Fruit fly (Drosophila melanogaster) whole organism, embryonic: ENCODE data around the gene Sodh1.

Source experiments
- ATbp ChIP-seq: fragments of 200-800 bp; sonication (Bioruptor generic); optimal IDR thresholded peaks from 2 replicates; lab custom pipeline; 2017; ENCODE audit warnings: missing biosample characterization, mild to moderate bottlenecking, missing genetic modification characterization, missing genetic modification reagents
- Asciz ChIP-seq: fragments of 200-800 bp; sonication (Bioruptor generic); optimal IDR thresholded peaks from 2 replicates; lab custom pipeline; 2017; ENCODE audit warnings: missing biosample characterization, mild to moderate bottlenecking, missing genetic modification characterization, missing genetic modification reagents
- CG10209 ChIP-seq: fragments of 200-800 bp; sonication (Bioruptor generic); optimal IDR thresholded peaks from 3 replicates; lab custom pipeline; 2017; ENCODE audit warnings: missing biosample characterization, mild to moderate bottlenecking, missing genetic modification characterization, missing genetic modification reagents
- CG10366 ChIP-seq: fragments of 200-800 bp; sonication (Bioruptor generic); IDR thresholded peaks from 2 replicates; pipeline ENCODE4 v1.3.6; 2022; ENCODE audit warnings: missing biosample characterization, missing genetic modification characterization
- CG11723 ChIP-seq: fragments of 200-800 bp; sonication (Bioruptor generic); optimal IDR thresholded peaks from 2 replicates; lab custom pipeline; 2017; ENCODE audit warnings: missing biosample characterization, mild to moderate bottlenecking, missing genetic modification characterization
- CG12299 ChIP-seq: fragments of 200-800 bp; sonication (Bioruptor generic); optimal IDR thresholded peaks from 2 replicates; lab custom pipeline; 2018; ENCODE audit warnings: missing biosample characterization, mild to moderate bottlenecking, missing genetic modification characterization
- CG15601 ChIP-seq: fragments of 200-800 bp; sonication (Bioruptor generic); optimal IDR thresholded peaks from 3 replicates; lab custom pipeline; 2019; ENCODE audit warnings: missing biosample characterization, mild to moderate bottlenecking, missing genetic modification characterization, moderate library complexity
- CG15696 ChIP-seq: fragments of 200-800 bp; sonication (Bioruptor generic); optimal IDR thresholded peaks from 2 replicates; lab custom pipeline; 2019; ENCODE audit warnings: missing biosample characterization, mild to moderate bottlenecking, missing genetic modification characterization, moderate library complexity
- CG16779 ChIP-seq: fragments of 200-800 bp; sonication (Bioruptor generic); IDR thresholded peaks from 2 replicates; pipeline ENCODE4 v1.3.6; 2022; ENCODE audit warnings: missing biosample characterization, missing genetic modification characterization
- CG16813 ChIP-seq: fragments of 200-800 bp; sonication (Bioruptor generic); IDR thresholded peaks from 3 replicates; pipeline ENCODE4 v1.3.6; 2022; ENCODE audit warnings: missing biosample characterization, missing genetic modification characterization; ENCODE audit not compliant: partially characterized antibody
- CG3407 ChIP-seq: fragments of 200-800 bp; sonication (Bioruptor generic); optimal IDR thresholded peaks from 2 replicates; lab custom pipeline; 2018; ENCODE audit warnings: missing biosample characterization, mild to moderate bottlenecking, missing genetic modification characterization
- CG34376 ChIP-seq: fragments of 200-800 bp; sonication (Bioruptor generic); optimal IDR thresholded peaks from 2 replicates; lab custom pipeline; 2018; ENCODE audit warnings: missing biosample characterization, mild to moderate bottlenecking, missing genetic modification characterization
- CG6654 ChIP-seq: fragments of 200-800 bp; sonication (Bioruptor generic); optimal IDR thresholded peaks from 2 replicates; lab custom pipeline; 2017; ENCODE audit warnings: missing biosample characterization, mild to moderate bottlenecking, missing genetic modification characterization
- CG6791 ChIP-seq: fragments of 200-800 bp; sonication (Bioruptor generic); IDR thresholded peaks from 3 replicates; pipeline ENCODE4 v1.3.6; 2022; ENCODE audit warnings: missing biosample characterization, missing genetic modification characterization; ENCODE audit not compliant: partially characterized antibody
- CG9727 ChIP-seq: fragments of 200-800 bp; sonication (Bioruptor generic); optimal IDR thresholded peaks from 3 replicates; lab custom pipeline; 2017; ENCODE audit warnings: missing biosample characterization, mild to moderate bottlenecking, missing genetic modification characterization
- CG9817 ChIP-seq: fragments of 200-800 bp; sonication (Bioruptor generic); optimal IDR thresholded peaks from 2 replicates; lab custom pipeline; 2018; ENCODE audit warnings: missing biosample characterization, mild to moderate bottlenecking, missing genetic modification characterization, moderate library complexity
- CTCF ChIP-seq: fragments of 200-800 bp; sonication (Bioruptor generic); optimal IDR thresholded peaks from 2 replicates; lab custom pipeline; 2017; ENCODE audit warnings: missing biosample characterization, mild to moderate bottlenecking, missing genetic modification characterization, moderate library complexity
- Camta ChIP-seq: fragments of 200-800 bp; sonication (Bioruptor generic); optimal IDR thresholded peaks from 2 replicates; lab custom pipeline; 2016; ENCODE audit warnings: missing biosample characterization, missing genetic modification characterization
- Dad ChIP-seq: fragments of 200-800 bp; sonication (Bioruptor generic); optimal IDR thresholded peaks from 3 replicates; lab custom pipeline; 2016; ENCODE audit warnings: missing biosample characterization, missing genetic modification characterization
- Elba2 ChIP-seq: fragments of 200-800 bp; sonication (Bioruptor generic); optimal IDR thresholded peaks from 3 replicates; lab custom pipeline; 2016; ENCODE audit warnings: missing biosample characterization, missing genetic modification characterization
- Ets65A ChIP-seq: fragments of 200-800 bp; sonication (Bioruptor generic); peaks from one replicate; lab custom pipeline; 2016; ENCODE audit warnings: missing biosample characterization, missing genetic modification characterization
- HmgZ ChIP-seq: fragments of 200-800 bp; sonication (Bioruptor generic); optimal IDR thresholded peaks from 2 replicates; lab custom pipeline; 2018; ENCODE audit warnings: missing biosample characterization, mild to moderate bottlenecking, missing genetic modification characterization
- MTF-1 ChIP-seq: fragments of 200-800 bp; sonication (Bioruptor generic); optimal IDR thresholded peaks from 2 replicates; lab custom pipeline; 2018; ENCODE audit warnings: missing biosample characterization, mild to moderate bottlenecking, missing genetic modification characterization, borderline replicate concordance
- Max ChIP-seq: fragments of 200-800 bp; sonication (Bioruptor generic); optimal IDR thresholded peaks from 2 replicates; lab custom pipeline; 2016; ENCODE audit warnings: missing biosample characterization, mild to moderate bottlenecking, missing genetic modification characterization
- Mes4 ChIP-seq: fragments of 200-800 bp; sonication (Bioruptor generic); optimal IDR thresholded peaks from 2 replicates; lab custom pipeline; 2016; ENCODE audit warnings: missing biosample characterization, missing genetic modification characterization
- NC2α ChIP-seq: fragments of 200-800 bp; sonication (Bioruptor generic); optimal IDR thresholded peaks from 2 replicates; lab custom pipeline; 2016; ENCODE audit warnings: missing biosample characterization, missing genetic modification characterization
- PHDP ChIP-seq: fragments of 200-800 bp; sonication (Bioruptor generic); optimal IDR thresholded peaks from 3 replicates; lab custom pipeline; 2018; ENCODE audit warnings: missing biosample characterization, mild to moderate bottlenecking, missing genetic modification characterization, moderate library complexity
- Sry-β ChIP-seq: fragments of 200-800 bp; sonication (Bioruptor generic); optimal IDR thresholded peaks from 2 replicates; lab custom pipeline; 2018; ENCODE audit warnings: missing biosample characterization, mild to moderate bottlenecking, missing genetic modification characterization, moderate library complexity
- btn ChIP-seq: fragments of 200-800 bp; sonication (Bioruptor generic); optimal IDR thresholded peaks from 2 replicates; lab custom pipeline; 2016; ENCODE audit warnings: missing biosample characterization, missing genetic modification characterization
- croc ChIP-seq: fragments of 200-800 bp; sonication (Bioruptor generic); conservative IDR thresholded peaks from 3 replicates; pipeline ENCODE4 v1.3.6; 2022; ENCODE audit warnings: missing biosample characterization, missing genetic modification characterization
- da ChIP-seq: fragments of 200-800 bp; sonication (Bioruptor generic); optimal IDR thresholded peaks from 2 replicates; lab custom pipeline; 2016; ENCODE audit warnings: missing biosample characterization, missing genetic modification characterization
- eve ChIP-seq, 2 experiments: fragments of >200 bp; optimal IDR thresholded peaks; 2 replicates each; lab custom pipeline; 2017; ENCODE audit warnings: missing biosample characterization in 2 of 2, missing genetic modification characterization in 2 of 2
- ewg ChIP-seq: fragments of 200-800 bp; sonication (Bioruptor generic); optimal IDR thresholded peaks from 3 replicates; lab custom pipeline; 2017; ENCODE audit warnings: mild to moderate bottlenecking, missing biosample characterization, missing genetic modification reagents, missing genetic modification characterization
- fd3F ChIP-seq: fragments of 200-800 bp; sonication (Bioruptor generic); optimal IDR thresholded peaks from 2 replicates; lab custom pipeline; 2018; ENCODE audit warnings: missing biosample characterization, mild to moderate bottlenecking, missing genetic modification characterization, moderate library complexity
- gcm2 ChIP-seq: fragments of 200-800 bp; sonication (Bioruptor generic); optimal IDR thresholded peaks from 2 replicates; lab custom pipeline; 2016; ENCODE audit warnings: missing biosample characterization, missing genetic modification characterization
- ind ChIP-seq: fragments of 200-800 bp; sonication (Bioruptor generic); optimal IDR thresholded peaks from 3 replicates; lab custom pipeline; 2016; ENCODE audit warnings: missing biosample characterization, missing genetic modification characterization
- nau ChIP-seq: fragments of 200-800 bp; sonication (Bioruptor generic); optimal IDR thresholded peaks from 3 replicates; lab custom pipeline; 2017; ENCODE audit warnings: missing biosample characterization, mild to moderate bottlenecking, missing genetic modification characterization, missing genetic modification reagents
- onecut ChIP-seq: fragments of 200-800 bp; sonication (Bioruptor generic); IDR thresholded peaks from 2 replicates; pipeline ENCODE4 v1.3.6; 2022; ENCODE audit warnings: missing biosample characterization, missing genetic modification characterization
- repo ChIP-seq: fragments of 200-800 bp; sonication (Bioruptor generic); optimal IDR thresholded peaks from 2 replicates; lab custom pipeline; 2016; ENCODE audit warnings: missing biosample characterization, missing genetic modification characterization
- rib ChIP-seq: fragments of 200-800 bp; sonication (Bioruptor generic); IDR thresholded peaks from 2 replicates; pipeline ENCODE4 v1.3.6; 2022; ENCODE audit warnings: missing biosample characterization, missing genetic modification characterization
- salm ChIP-seq: fragments of 200-800 bp; sonication (Bioruptor generic); optimal IDR thresholded peaks from 2 replicates; lab custom pipeline; 2018; ENCODE audit warnings: missing biosample characterization, mild to moderate bottlenecking, missing genetic modification characterization
- schlank ChIP-seq: fragments of 200-800 bp; sonication (Bioruptor generic); optimal IDR thresholded peaks from 2 replicates; lab custom pipeline; 2018; ENCODE audit warnings: missing biosample characterization, mild to moderate bottlenecking, missing genetic modification characterization
- scrt ChIP-seq: fragments of 200-800 bp; sonication (Bioruptor generic); optimal IDR thresholded peaks from 2 replicates; lab custom pipeline; 2018; ENCODE audit warnings: missing biosample characterization, mild to moderate bottlenecking, missing genetic modification characterization, moderate library complexity
- sens ChIP-seq: fragments of 200-800 bp; sonication (Bioruptor generic); peaks from one replicate; lab custom pipeline; 2016; ENCODE audit warnings: missing biosample characterization, missing genetic modification characterization
- sima ChIP-seq: fragments of 200-800 bp; sonication (Bioruptor generic); optimal IDR thresholded peaks from 2 replicates; lab custom pipeline; 2016; ENCODE audit warnings: missing biosample characterization, missing genetic modification characterization
- ssp ChIP-seq: fragments of 200-800 bp; sonication (Bioruptor generic); IDR thresholded peaks from 2 replicates; pipeline ENCODE4 v1.3.6; 2022; ENCODE audit warnings: missing biosample characterization, missing genetic modification characterization
- tap ChIP-seq: fragments of 200-800 bp; optimal IDR thresholded peaks from 3 replicates; lab custom pipeline; 2019; ENCODE audit warnings: missing biosample characterization, mild to moderate bottlenecking, missing genetic modification characterization, moderate library complexity
- tio ChIP-seq: fragments of 200-800 bp; sonication (Bioruptor generic); optimal IDR thresholded peaks from 2 replicates; lab custom pipeline; 2017; ENCODE audit warnings: missing biosample characterization, missing genetic modification characterization, inconsistent platforms
- twi ChIP-seq: fragments of 200-800 bp; optimal IDR thresholded peaks from 2 replicates; lab custom pipeline; 2019; ENCODE audit warnings: missing biosample characterization, mild to moderate bottlenecking, missing genetic modification characterization, moderate library complexity

Sodh1 gene

DNA sequence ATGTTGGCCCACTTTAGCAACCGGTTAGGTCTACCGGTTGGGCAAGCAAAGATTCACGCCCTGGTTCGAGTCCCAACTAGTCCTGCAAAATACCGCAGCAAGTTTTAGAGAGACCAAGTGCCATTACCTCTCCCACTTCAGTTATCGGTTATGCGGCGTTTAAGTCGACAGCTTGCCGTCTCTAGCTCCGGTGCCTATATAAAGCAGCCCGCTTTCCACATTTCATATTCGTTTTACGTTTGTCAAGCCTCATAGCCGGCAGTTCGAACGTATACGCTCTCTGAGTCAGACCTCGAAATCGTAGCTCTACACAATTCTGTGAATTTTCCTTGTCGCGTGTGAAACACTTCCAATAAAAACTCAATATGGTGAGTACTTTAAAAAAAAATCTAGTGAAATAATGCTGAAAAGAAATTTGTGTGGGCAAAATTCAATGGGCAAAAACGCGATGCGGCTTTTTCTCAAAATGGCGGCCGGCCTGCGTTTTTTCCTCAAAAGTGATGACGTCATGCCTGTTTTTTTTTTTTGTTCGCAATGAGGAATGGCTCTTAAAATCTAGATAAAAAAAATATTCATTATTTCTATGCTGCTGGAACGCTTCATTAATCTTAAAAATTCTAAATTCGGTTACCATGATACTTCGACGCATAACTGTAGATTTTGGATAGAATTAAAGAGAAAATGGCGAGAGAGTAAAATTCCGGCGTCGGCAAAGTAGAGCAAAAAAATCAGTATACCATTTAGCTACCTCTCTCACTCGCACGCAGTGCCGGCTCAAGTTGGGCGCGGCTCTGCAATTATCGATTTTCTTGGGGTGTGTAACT, 34.5 kb downstream of the Sodh1 start, which contains the start of gene alphaTub84B (continued):
- TF ChIP-seq schlank (tag; lab: Kevin White, UChicago), result peak; percentile 22
- peak; percentile 36; the same call in 1 of the 3 replicates for TF ChIP-seq CG16813 (GFP tag; lab: Robert Waterston, UW)
- TF ChIP-seq CG10366 (GFP tag; lab: Robert Waterston, UW), result no peak
- peak; percentile 58 for TF ChIP-seq PHDP
- peak; percentile 71 for TF ChIP-seq repo (GFP tag; lab: Kevin White, UChicago)
- TF ChIP-seq Camta, result peak; percentile 69
- TF ChIP-seq CTCF, result peak; percentile 43
- TF ChIP-seq Max (GFP tag; lab: Kevin White, UChicago), result peak; percentile 45
- TF ChIP-seq ind (GFP tag; lab: Kevin White, UChicago), result peak; percentile 18
- TF ChIP-seq NC2α, result peak; percentile 87
- TF ChIP-seq CG9727 (GFP tag; lab: Kevin White, UChicago), result peak; percentile 58
- no peak for TF ChIP-seq CG6654 (GFP tag; lab: Kevin White, UChicago)
- TF ChIP-seq nau, result peak; percentile 59
- TF ChIP-seq Elba2, result no peak
- peak; percentile 51 for TF ChIP-seq CG10209 (GFP tag; lab: Kevin White, UChicago)
- TF ChIP-seq CG12299 (tag; lab: Kevin White, UChicago), result peak; percentile 31
- peak; percentile 66 for TF ChIP-seq CG6791
- peak; percentile 55 for TF ChIP-seq Mes4 (GFP tag; lab: Kevin White, UChicago)
- TF ChIP-seq btn (GFP tag; lab: Kevin White, UChicago), result peak; percentile 67
- peak; percentile 11 for TF ChIP-seq ATbp (GFP tag; lab: Kevin White, UChicago)
- TF ChIP-seq croc (GFP tag; lab: Robert Waterston, UW), result no peak
- peak; percentile 69 for TF ChIP-seq CG11723 (GFP tag; lab: Kevin White, UChicago)
- TF ChIP-seq HmgZ (tag; lab: Kevin White, UChicago), result peak; percentile 71
- peak; percentile 67 for TF ChIP-seq Asciz
- TF ChIP-seq da, result peak; percentile 14
- TF ChIP-seq salm (tag; lab: Kevin White, UChicago), result peak; percentile 49
- TF ChIP-seq Ets65A (GFP tag; lab: Kevin White, UChicago), result peak; percentile 95
- TF ChIP-seq sens, result peak; percentile 96
- peak; percentile 74 for TF ChIP-seq rib (GFP tag; lab: Robert Waterston, UW)
- TF ChIP-seq twi (tag; lab: Kevin White, UChicago), result no peak
- TF ChIP-seq fd3F, result no peak
- TF ChIP-seq Dad (GFP tag; lab: Kevin White, UChicago), result peak; percentile 47
- no peak for TF ChIP-seq eve (GFP tag; optimal IDR thresholded peaks at IDR 0.05; lab: Kevin White, UChicago)
- peak; percentile 39 for TF ChIP-seq tap (tag; lab: Kevin White, UChicago)
- TF ChIP-seq onecut (GFP tag; lab: Robert Waterston, UW), result peak; percentile 99
- TF ChIP-seq CG34376 (GFP tag; lab: Kevin White, UChicago), result peak; percentile 90
- peak; percentile 46; the same call in 1 of the 2 replicates for TF ChIP-seq ssp (GFP tag; lab: Robert Waterston, UW)
- peak; percentile 55 for TF ChIP-seq CG15601 (tag; lab: Kevin White, UChicago)
- no peak for TF ChIP-seq gcm2 (GFP tag; lab: Kevin White, UChicago)
- no peak for TF ChIP-seq CG9817 (tag; lab: Kevin White, UChicago)
- TF ChIP-seq ewg (GFP tag; lab: Kevin White, UChicago), result peak; percentile 42
- TF ChIP-seq CG15696 (tag; lab: Kevin White, UChicago), result peak; percentile 12
- no peak for TF ChIP-seq tio (GFP tag; lab: Kevin White, UChicago)
- TF ChIP-seq Sry-β (GFP tag; lab: Kevin White, UChicago), result no peak
- TF ChIP-seq CG16779, result peak; percentile 66
- TF ChIP-seq MTF-1 (GFP tag; lab: Kevin White, UChicago), result peak; percentile 77
- peak; percentile 76 for TF ChIP-seq scrt (GFP tag; lab: Kevin White, UChicago)
- TF ChIP-seq sima (GFP tag; lab: Kevin White, UChicago), result no peak
- TF ChIP-seq CG3407, result peak; percentile 68
